Worm (Caenorhabditis elegans) whole organism, young adult: ENCODE data around the gene C43F9.7.

Source experiments
- atf-7 ChIP-seq: sonication (generic microtip); optimal IDR thresholded peaks from 2 replicates; lab custom pipeline; 2017; ENCODE audit warnings: mild to moderate bottlenecking, missing genetic modification characterization, missing compliant biosample characterization
- attf-5 ChIP-seq: fragments of 200-800 bp; sonication (Bioruptor generic); optimal IDR thresholded peaks from 2 replicates; lab custom pipeline; 2018; ENCODE audit warnings: mild to moderate bottlenecking, missing genetic modification characterization, missing compliant biosample characterization
- him-1 ChIP-seq: sonication (generic microtip); optimal IDR thresholded peaks from 2 replicates; lab custom pipeline; 2016; ENCODE audit warnings: missing genotype, missing genetic modification reagents, missing genetic modification characterization, missing compliant biosample characterization
- lin-26 ChIP-seq: fragments of 200-800 bp; sonication (Bioruptor generic); IDR thresholded peaks from 2 replicates; pipeline ENCODE4 v1.3.6; 2022; ENCODE audit warnings: missing genetic modification reagents, missing genetic modification characterization, missing compliant biosample characterization
- madf-3 ChIP-seq: fragments of 200-800 bp; sonication (Bioruptor generic); IDR thresholded peaks from 2 replicates; pipeline ENCODE4 v1.3.6; 2022; ENCODE audit warnings: missing genetic modification reagents, missing genetic modification characterization, missing compliant biosample characterization
- nhr-80 ChIP-seq: sonication (generic microtip); optimal IDR thresholded peaks from 2 replicates; lab custom pipeline; 2016; ENCODE audit warnings: missing genetic modification characterization, missing compliant biosample characterization
- pha-4 ChIP-seq: fragments of 150-350 bp; sonication (generic microtip); optimal IDR thresholded peaks from 2 replicates; lab custom pipeline; 2014; ENCODE audit warnings: missing biosample characterization, missing genetic modification reagents, missing genetic modification characterization
- sea-2 ChIP-seq: fragments of 200-800 bp; sonication (Bioruptor generic); IDR thresholded peaks from 2 replicates; pipeline ENCODE4 v1.3.6; 2022; ENCODE audit warnings: missing genetic modification characterization, missing compliant biosample characterization
- snpc-3.4 ChIP-seq: sonication (generic microtip); optimal IDR thresholded peaks from 2 replicates; lab custom pipeline; 2017; ENCODE audit warnings: missing genetic modification characterization, mild to moderate bottlenecking, missing compliant biosample characterization, antibody characterized with exemption, moderate library complexity, missing genotype, missing genetic modification reagents
- zfh-2 ChIP-seq: fragments of 200-800 bp; sonication (Bioruptor generic); conservative IDR thresholded peaks from 2 replicates; pipeline ENCODE4 v1.3.6; 2022; ENCODE audit warnings: missing genetic modification reagents, missing genetic modification characterization, missing compliant biosample characterization

- TF ChIP-seq lin-26 (no peak), zfh-2 (no peak), attf-5 (GFP tag; lab: Kevin White, UChicago) (no peak), nhr-80 (peak; percentile 92), him-1 (tag; lab: Kevin White, UChicago) (no peak), pha-4 (tag; lab: Kevin White, UChicago) (no peak), atf-7 (tag; lab: Kevin White, UChicago) (peak; percentile 32), snpc-3.4 (tag; lab: Kevin White, UChicago) (no peak), madf-3 (GFP tag; lab: Robert Waterston, UW) (no peak), sea-2 (GFP tag; lab: Robert Waterston, UW) (no peak)
These were observed 37.6 kb upstream of the C43F9.7 start, which contains the start of gene F56C4.4 for ce11 chrIV:10630953-10631554.
